Worm (Caenorhabditis elegans): Measurements from ENCODE around the gene rsef-1.

- TF ChIP-seq pha-4 (tag; optimal IDR thresholded peaks at IDR 0.05) (peak; percentile 2), jun-1 (tag; optimal IDR thresholded peaks at IDR 0.05) (no peak), sea-2 (GFP tag; optimal IDR thresholded peaks at IDR 0.05) (no peak), elt-3 (tag; optimal IDR thresholded peaks at IDR 0.05) (no peak), lin-15B (tag; optimal IDR thresholded peaks at IDR 0.05) (no peak), unc-62 (GFP tag; optimal IDR thresholded peaks at IDR 0.05) (no peak), ztf-11 (tag; optimal IDR thresholded peaks at IDR 0.05) (no peak)
Observed at ce11 chrX:3054802-3055201, 4.4 kb downstream of the rsef-1 start, which contains the start of gene twk-26.
